Fruit fly (Drosophila melanogaster) whole organism, embryonic: ENCODE results near the gene CG6415.

Source experiments
- CG11696 ChIP-seq: fragments of 200-800 bp; sonication (Bioruptor generic); IDR thresholded peaks from 2 replicates; pipeline ENCODE4 v1.3.6; 2022; ENCODE audit warnings: missing biosample characterization, missing genetic modification characterization
- CG17912 ChIP-seq: fragments of 200-800 bp; sonication (Bioruptor generic); optimal IDR thresholded peaks from 2 replicates; lab custom pipeline; 2018; ENCODE audit warnings: missing biosample characterization, mild to moderate bottlenecking, missing genetic modification characterization
- CG2199 ChIP-seq: fragments of 200-800 bp; sonication (Bioruptor generic); IDR thresholded peaks from 3 replicates; pipeline ENCODE4 v1.3.6; 2022; ENCODE audit warnings: missing biosample characterization, missing genetic modification characterization
- CG4820 ChIP-seq: fragments of 200-800 bp; sonication (Bioruptor generic); optimal IDR thresholded peaks from 3 replicates; lab custom pipeline; 2016; ENCODE audit warnings: missing biosample characterization, missing genetic modification characterization
- CG6854 ChIP-seq: fragments of 200-800 bp; sonication (Bioruptor generic); optimal IDR thresholded peaks from 3 replicates; lab custom pipeline; 2017; ENCODE audit warnings: missing biosample characterization, mild to moderate bottlenecking, missing genetic modification characterization
- CG9215 ChIP-seq: fragments of 200-800 bp; sonication (Bioruptor generic); IDR thresholded peaks from 2 replicates; pipeline ENCODE4 v1.3.6; 2022; ENCODE audit warnings: missing biosample characterization, missing genetic modification characterization
- HHEX ChIP-seq: fragments of 200-800 bp; sonication (Bioruptor generic); optimal IDR thresholded peaks from 3 replicates; lab custom pipeline; 2017; ENCODE audit warnings: missing biosample characterization, mild to moderate bottlenecking, missing genetic modification characterization, missing genetic modification reagents
- Jarid2 ChIP-seq: fragments of 200-800 bp; sonication (Bioruptor generic); optimal IDR thresholded peaks from 3 replicates; lab custom pipeline; 2017; ENCODE audit warnings: mild to moderate bottlenecking, missing biosample characterization, missing genetic modification reagents, missing genetic modification characterization
- br ChIP-seq: fragments of >200 bp; optimal IDR thresholded peaks from 2 replicates; lab custom pipeline; 2017
- chm ChIP-seq: fragments of 200-800 bp; sonication (Bioruptor generic); IDR thresholded peaks from 2 replicates; pipeline ENCODE4 v1.3.6; 2022; ENCODE audit warnings: missing biosample characterization, missing genetic modification characterization
- cwo ChIP-seq: fragments of 200-800 bp; sonication (Bioruptor generic); optimal IDR thresholded peaks from 3 replicates; lab custom pipeline; 2017; ENCODE audit warnings: missing biosample characterization, missing genetic modification characterization, mild to moderate bottlenecking, moderate library complexity, missing genetic modification reagents
- jing ChIP-seq: fragments of 200-800 bp; sonication (Bioruptor generic); optimal IDR thresholded peaks from 2 replicates; lab custom pipeline; 2018; ENCODE audit warnings: missing biosample characterization, mild to moderate bottlenecking, missing genetic modification characterization

dm6 chr2L:10687009-10687793, 16.2 kb upstream of the CG6415 start, which contains the start of gene CG7296:
- no peak for TF ChIP-seq Jarid2 (GFP tag; lab: Kevin White, UChicago)
- no peak for TF ChIP-seq CG11696 (GFP tag; lab: Robert Waterston, UW)
- TF ChIP-seq CG17912, result no peak
- no peak for TF ChIP-seq chm (GFP tag; lab: Robert Waterston, UW)
- no peak for TF ChIP-seq HHEX (GFP tag; lab: Kevin White, UChicago)
- TF ChIP-seq CG9215 (GFP tag; lab: Robert Waterston, UW), result no peak
- TF ChIP-seq br (lab: Kevin White, UChicago), result no peak
- TF ChIP-seq CG2199, result no peak
- TF ChIP-seq cwo (GFP tag; lab: Kevin White, UChicago), result no peak
- no peak for TF ChIP-seq CG4820
- TF ChIP-seq CG6854, result no peak
- no peak for TF ChIP-seq jing
